Worm (Caenorhabditis elegans) whole organism, mixed stage, embryonic: ENCODE measurements around the gene ptr-9.

ENCODE experiments used
- bed-3 ChIP-seq: fragments of 200-800 bp; sonication (Bioruptor generic); optimal IDR thresholded peaks from 3 replicates; lab custom pipeline; 2018; ENCODE audit warnings: mild to moderate bottlenecking, missing genetic modification characterization, moderate library complexity, missing compliant biosample characterization
- blmp-1 ChIP-seq: fragments of 150-350 bp; optimal IDR thresholded peaks from 2 replicates; lab custom pipeline; 2014; ENCODE audit warnings: missing biosample characterization, missing genetic modification characterization
- ceh-39 ChIP-seq: fragments of 150-350 bp; optimal IDR thresholded peaks from 2 replicates; lab custom pipeline; 2014; ENCODE audit warnings: missing biosample characterization, missing genetic modification characterization
- ceh-43 ChIP-seq: fragments of 200-800 bp; sonication (Bioruptor generic); optimal IDR thresholded peaks from 2 replicates; lab custom pipeline; 2018; ENCODE audit warnings: mild to moderate bottlenecking, missing genetic modification characterization, moderate library complexity, missing compliant biosample characterization
- ceh-83 ChIP-seq: fragments of 200-800 bp; sonication (Bioruptor generic); optimal IDR thresholded peaks from 2 replicates; lab custom pipeline; 2018; ENCODE audit warnings: mild to moderate bottlenecking, missing genetic modification characterization, missing compliant biosample characterization
- ces-1 ChIP-seq: fragments of 150-350 bp; optimal IDR thresholded peaks from 2 replicates; lab custom pipeline; 2014; ENCODE audit warnings: missing biosample characterization, missing genetic modification reagents, missing genetic modification characterization
- cnd-1 ChIP-seq: fragments of 200-800 bp; sonication (Bioruptor generic); optimal IDR thresholded peaks from 2 replicates; lab custom pipeline; 2018; ENCODE audit warnings: mild to moderate bottlenecking, missing genetic modification characterization, missing compliant biosample characterization
- drap-1 ChIP-seq: fragments of 200-800 bp; sonication (Bioruptor generic); optimal IDR thresholded peaks from 3 replicates; lab custom pipeline; 2018; ENCODE audit warnings: mild to moderate bottlenecking, missing genetic modification characterization, missing compliant biosample characterization
- elt-1 ChIP-seq: sonication (generic microtip); optimal IDR thresholded peaks from 2 replicates; lab custom pipeline; 2017; ENCODE audit warnings: missing genetic modification characterization, mild to moderate bottlenecking, missing compliant biosample characterization, antibody characterized with exemption, moderate library complexity, borderline replicate concordance; ENCODE audit not compliant: insufficient read depth
- elt-3 ChIP-seq: fragments of 150-350 bp; optimal IDR thresholded peaks from 2 replicates; lab custom pipeline; 2014; ENCODE audit warnings: missing biosample characterization, missing genetic modification characterization
- flh-1 ChIP-seq: fragments of 200-800 bp; sonication (Bioruptor generic); optimal IDR thresholded peaks from 2 replicates; lab custom pipeline; 2018; ENCODE audit warnings: mild to moderate bottlenecking, missing genetic modification characterization, moderate library complexity, missing compliant biosample characterization
- ham-2 ChIP-seq: fragments of 200-800 bp; sonication (Bioruptor generic); optimal IDR thresholded peaks from 2 replicates; lab custom pipeline; 2018; ENCODE audit warnings: mild to moderate bottlenecking, missing genetic modification characterization, missing compliant biosample characterization
- hlh-1 ChIP-seq: fragments of 150-350 bp; optimal IDR thresholded peaks from 2 replicates; lab custom pipeline; 2014; ENCODE audit warnings: missing biosample characterization, missing genetic modification reagents, missing genetic modification characterization
- lin-13 ChIP-seq: fragments of 150-350 bp; optimal IDR thresholded peaks from 2 replicates; lab custom pipeline; 2014; ENCODE audit warnings: missing biosample characterization, missing genetic modification characterization
- lin-32 ChIP-seq: fragments of 200-800 bp; sonication (Bioruptor generic); optimal IDR thresholded peaks from 2 replicates; lab custom pipeline; 2018; ENCODE audit warnings: mild to moderate bottlenecking, missing genetic modification characterization, missing compliant biosample characterization
- mab-5 ChIP-seq: fragments of 150-350 bp; optimal IDR thresholded peaks from 2 replicates; lab custom pipeline; 2014; ENCODE audit warnings: missing biosample characterization, missing genetic modification characterization
- mep-1 ChIP-seq: fragments of 150-350 bp; optimal IDR thresholded peaks from 2 replicates; lab custom pipeline; 2017; ENCODE audit warnings: missing biosample characterization, missing genetic modification reagents, missing genetic modification characterization, inconsistent platforms
- mls-2 ChIP-seq: sonication (generic microtip); optimal IDR thresholded peaks from 2 replicates; lab custom pipeline; 2016; ENCODE audit warnings: mild to moderate bottlenecking, missing genetic modification characterization, moderate library complexity, missing compliant biosample characterization
- nhr-12 ChIP-seq: fragments of 150-350 bp; optimal IDR thresholded peaks from 2 replicates; lab custom pipeline; 2014; ENCODE audit warnings: missing biosample characterization, missing genetic modification characterization
- nhr-2 ChIP-seq: fragments of 150-350 bp; optimal IDR thresholded peaks from 2 replicates; lab custom pipeline; 2014; ENCODE audit warnings: missing biosample characterization, missing genetic modification characterization
- nhr-28 ChIP-seq: fragments of 150-350 bp; optimal IDR thresholded peaks from 2 replicates; lab custom pipeline; 2014; ENCODE audit warnings: missing biosample characterization, missing genetic modification characterization
- nhr-76 ChIP-seq: sonication (generic microtip); optimal IDR thresholded peaks from 2 replicates; lab custom pipeline; 2017; ENCODE audit warnings: missing biosample characterization, missing genetic modification characterization
- pha-4 ChIP-seq: fragments of 150-350 bp; optimal IDR thresholded peaks from 2 replicates; lab custom pipeline; 2018; ENCODE audit warnings: missing biosample characterization, missing genetic modification reagents, missing genetic modification characterization
- sem-2 ChIP-seq: fragments of 200-800 bp; sonication (Bioruptor generic); optimal IDR thresholded peaks from 2 replicates; lab custom pipeline; 2018; ENCODE audit warnings: mild to moderate bottlenecking, missing genetic modification characterization, missing compliant biosample characterization
- sptf-1 ChIP-seq: sonication (generic microtip); optimal IDR thresholded peaks from 2 replicates; lab custom pipeline; 2017; ENCODE audit warnings: mild to moderate bottlenecking, missing genetic modification characterization, moderate library complexity, missing compliant biosample characterization
- tbx-8 ChIP-seq: fragments of 200-800 bp; sonication (Bioruptor generic); optimal IDR thresholded peaks from 2 replicates; lab custom pipeline; 2018; ENCODE audit warnings: mild to moderate bottlenecking, missing genetic modification characterization, moderate library complexity, missing compliant biosample characterization
- unc-120 ChIP-seq: sonication (generic microtip); optimal IDR thresholded peaks from 2 replicates; lab custom pipeline; 2017; ENCODE audit warnings: missing genetic modification characterization, missing compliant biosample characterization; ENCODE audit not compliant: poor library complexity, severe bottlenecking
- unc-39 ChIP-seq: fragments of 150-350 bp; optimal IDR thresholded peaks from 2 replicates; lab custom pipeline; 2014; ENCODE audit warnings: missing biosample characterization, missing genetic modification characterization
- unc-62 ChIP-seq: fragments of 150-350 bp; optimal IDR thresholded peaks from 2 replicates; lab custom pipeline; 2014; ENCODE audit warnings: missing biosample characterization, missing genetic modification reagents, missing genetic modification characterization
- zip-8 ChIP-seq: fragments of 150-350 bp; optimal IDR thresholded peaks from 2 replicates; lab custom pipeline; 2014; ENCODE audit warnings: missing biosample characterization, missing genetic modification characterization
- ztf-11 ChIP-seq: fragments of 150-350 bp; optimal IDR thresholded peaks from 2 replicates; lab custom pipeline; 2014; ENCODE audit warnings: missing biosample characterization, missing genetic modification characterization

ptr-9 gene

ce11 chrIII:9161553-9161952, at the start of gene ptr-9:
Gene ptr-9 (minus strand): TSS chrIII:9161653.
- no peak for TF ChIP-seq nhr-76
- no peak for TF ChIP-seq cnd-1
- no peak for TF ChIP-seq zip-8 (tag; lab: Kevin White, UChicago)
- TF ChIP-seq bed-3, result no peak
- no peak for TF ChIP-seq elt-1
- TF ChIP-seq pha-4 (tag; lab: Kevin White, UChicago), result no peak
- no peak for TF ChIP-seq unc-120
- no peak for TF ChIP-seq flh-1 (GFP tag; lab: Kevin White, UChicago)
- TF ChIP-seq ceh-39 (tag; lab: Kevin White, UChicago), result no peak
- no peak for TF ChIP-seq mep-1 (tag; lab: Kevin White, UChicago)
- TF ChIP-seq sptf-1 (tag; lab: Kevin White, UChicago), result no peak
- TF ChIP-seq drap-1 (GFP tag; lab: Kevin White, UChicago), result no peak
- TF ChIP-seq ham-2 (GFP tag; lab: Kevin White, UChicago), result no peak
- TF ChIP-seq elt-3, result no peak
- no peak for TF ChIP-seq hlh-1 (tag; lab: Kevin White, UChicago)
- TF ChIP-seq blmp-1 (tag; lab: Kevin White, UChicago), result no peak
- no peak for TF ChIP-seq nhr-12 (tag; lab: Kevin White, UChicago)
- TF ChIP-seq sem-2, result no peak
- TF ChIP-seq, all 35 proteins: peak for 0

DNA sequence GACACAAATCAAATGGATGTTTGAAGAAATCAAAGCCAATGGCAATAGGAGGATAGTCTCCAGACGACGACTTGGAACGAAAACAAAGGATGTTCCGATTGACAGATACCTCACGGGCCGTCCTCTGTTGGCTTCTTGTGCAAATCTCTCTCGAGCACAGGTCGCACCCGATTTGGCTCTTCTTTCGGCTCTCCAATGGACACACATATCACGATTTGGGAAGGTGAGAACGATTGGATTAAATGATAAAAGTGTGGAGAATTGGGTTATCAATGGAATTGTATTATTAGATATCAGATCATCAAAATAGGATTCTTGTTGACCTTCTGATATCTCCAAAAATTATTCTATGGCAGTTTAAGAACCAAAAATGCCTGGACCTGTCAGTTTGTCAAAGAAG, 44.7 kb upstream of the ptr-9 start, which contains the start of gene ZC84.1:
TSS of gene ZC84.1 (minus strand) at position 101 of the 400 bp plus-strand sequence.
- no peak for TF ChIP-seq nhr-28 (tag; lab: Kevin White, UChicago)

ce11 chrIII:9201977-9202376, 40.5 kb upstream of the ptr-9 start:
- TF ChIP-seq nhr-12 (tag; lab: Kevin White, UChicago), result no peak
- no peak for TF ChIP-seq tbx-8 (GFP tag; lab: Kevin White, UChicago)
- TF ChIP-seq lin-13 (tag; lab: Kevin White, UChicago), result no peak

ce11 chrIII:9199605-9200004, 38.2 kb upstream of the ptr-9 start, which contains the start of gene ZC84.6:
Gene ZC84.6 (minus strand): TSS chrIII:9199705.
- TF ChIP-seq nhr-12 (tag; lab: Kevin White, UChicago) (no peak), lin-32 (GFP tag; lab: Kevin White, UChicago) (no peak), tbx-8 (GFP tag; lab: Kevin White, UChicago) (no peak), lin-13 (tag; lab: Kevin White, UChicago) (no peak), ces-1 (GFP tag; lab: Kevin White, UChicago) (no peak), blmp-1 (tag; lab: Kevin White, UChicago) (no peak), unc-62 (GFP tag; lab: Kevin White, UChicago) (no peak), mab-5 (tag; lab: Kevin White, UChicago) (no peak), pha-4 (tag; lab: Kevin White, UChicago) (no peak), bed-3 (no peak), elt-3 (no peak), cnd-1 (no peak), unc-39 (tag; lab: Kevin White, UChicago) (no peak), mls-2 (tag; lab: Kevin White, UChicago) (no peak), sem-2 (no peak), nhr-28 (tag; lab: Kevin White, UChicago) (no peak), ceh-43 (GFP tag; lab: Kevin White, UChicago) (no peak)

ce11 chrIII:9191091-9191490, 29.6 kb upstream of the ptr-9 start, which contains the start of gene cls-3:
Gene cls-3 (minus strand): TSS chrIII:9191109.
- TF ChIP-seq lin-32 (GFP tag; lab: Kevin White, UChicago) (no peak), unc-39 (tag; lab: Kevin White, UChicago) (no peak), nhr-76 (no peak), ztf-11 (tag; lab: Kevin White, UChicago) (no peak), ces-1 (GFP tag; lab: Kevin White, UChicago) (peak; percentile 20), ceh-83 (GFP tag; lab: Kevin White, UChicago) (peak; percentile 8), hlh-1 (tag; lab: Kevin White, UChicago) (peak; percentile 40), cnd-1 (peak; percentile 35), unc-62 (GFP tag; lab: Kevin White, UChicago) (no peak), unc-120 (no peak), nhr-2 (tag; lab: Kevin White, UChicago) (no peak)
